Worm (Caenorhabditis elegans) whole organism, L2 larva: Measurements from ENCODE around the gene F15B9.11.

ENCODE experiments used
- F13H6.1 ChIP-seq: sonication (generic microtip); optimal IDR thresholded peaks from 2 replicates; lab custom pipeline; 2016; ENCODE audit warnings: missing genetic modification characterization, missing compliant biosample characterization
- ZK546.5 ChIP-seq: sonication (generic microtip); optimal IDR thresholded peaks from 2 replicates; lab custom pipeline; 2017; ENCODE audit warnings: missing biosample characterization, missing genetic modification characterization
- ceh-82 ChIP-seq: fragments of 150-350 bp; optimal IDR thresholded peaks from 2 replicates; lab custom pipeline; 2014; ENCODE audit warnings: missing biosample characterization, missing genetic modification characterization
- lin-11 ChIP-seq: fragments of 150-350 bp; sonication (generic microtip); optimal IDR thresholded peaks from 2 replicates; lab custom pipeline; 2014; ENCODE audit warnings: missing biosample characterization, missing genetic modification characterization, inconsistent platforms, mixed read lengths
- lin-13 ChIP-seq: fragments of 150-350 bp; optimal IDR thresholded peaks from 2 replicates; lab custom pipeline; 2014; ENCODE audit warnings: missing biosample characterization, missing genetic modification reagents, missing genetic modification characterization
- unc-62 ChIP-seq: fragments of 150-350 bp; optimal IDR thresholded peaks from 2 replicates; lab custom pipeline; 2014; ENCODE audit warnings: missing biosample characterization, missing genetic modification reagents, missing genetic modification characterization

DNA sequence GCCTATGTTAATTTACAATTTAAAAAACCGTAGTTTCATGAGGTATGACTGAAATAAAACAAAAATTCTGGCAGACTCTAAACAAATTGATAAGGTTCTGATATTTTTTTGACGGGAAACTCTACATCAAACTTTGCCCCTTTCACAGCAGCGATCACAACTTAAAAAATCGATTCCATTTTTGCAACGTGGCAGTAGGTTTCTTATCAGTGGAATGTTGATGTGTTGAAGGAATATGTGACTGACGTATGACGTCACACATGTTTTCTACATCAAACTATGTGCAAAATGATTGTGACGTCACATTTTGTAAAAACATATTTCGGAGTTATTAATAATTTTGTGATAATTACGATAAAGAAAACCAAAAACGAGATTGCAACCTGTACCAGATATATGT, 19.2 kb upstream of the F15B9.11 start:
- no peak for TF ChIP-seq lin-13 (GFP tag; lab: Kevin White, UChicago)
- TF ChIP-seq ceh-82 = no peak
- TF ChIP-seq F13H6.1 (tag; lab: Kevin White, UChicago) = peak; percentile 42
- TF ChIP-seq ZK546.5 (tag; lab: Kevin White, UChicago) = no peak
- TF ChIP-seq lin-11 (tag; lab: Kevin White, UChicago) = no peak
- no peak for TF ChIP-seq unc-62
